Fruit fly (Drosophila melanogaster): ENCODE data around the gene CG3961.

CG3961 gene

dm6 chr3L:18863327-18863726 is 27.0 kb downstream of the CG3961 start, which contains the start of gene CG6865:
CG6865 (plus strand) TSS chr3L:18863647.
- TF ChIP-seq bab1 (GFP tag; optimal IDR thresholded peaks at IDR 0.05): no peak
- TF ChIP-seq ovo (GFP tag; optimal IDR thresholded peaks at IDR 0.05): no peak

dm6 chr3L:18861893-18862292 is 28.4 kb downstream of the CG3961 start:
- TF ChIP-seq kay (GFP tag; ENCODE audit: borderline replicate concordance) (peak; percentile 56), bab1 (GFP tag; optimal IDR thresholded peaks at IDR 0.05) (no peak), CG5204 (GFP tag; optimal IDR thresholded peaks at IDR 0.05) (no peak)

- TF ChIP-seq Mnt (GFP tag; optimal IDR thresholded peaks at IDR 0.05) (no peak), CG1620 (GFP tag; optimal IDR thresholded peaks at IDR 0.05) (no peak), Clk (GFP tag; optimal IDR thresholded peaks at IDR 0.05) (no peak), CG33017 (tag; optimal IDR thresholded peaks at IDR 0.05) (no peak), pad (GFP tag; optimal IDR thresholded peaks at IDR 0.05) (no peak), Hr96 (GFP tag; optimal IDR thresholded peaks at IDR 0.05) (no peak), kay (GFP tag; ENCODE audit: borderline replicate concordance) (no peak), CG7045 (GFP tag; optimal IDR thresholded peaks at IDR 0.05) (no peak), tj (GFP tag; optimal IDR thresholded peaks at IDR 0.05) (no peak), cnc (optimal IDR thresholded peaks at IDR 0.05) (no peak), CG5204 (GFP tag; optimal IDR thresholded peaks at IDR 0.05) (no peak), CG12768 (GFP tag; optimal IDR thresholded peaks at IDR 0.05) (no peak), ovo (GFP tag; optimal IDR thresholded peaks at IDR 0.05) (no peak), CG7101 (tag; optimal IDR thresholded peaks at IDR 0.05) (no peak), cic (GFP tag; optimal IDR thresholded peaks at IDR 0.05) (no peak), CG11617 (GFP tag; optimal IDR thresholded peaks at IDR 0.05) (no peak), Crg-1 (GFP tag; optimal IDR thresholded peaks at IDR 0.05) (no peak), toe (GFP tag; optimal IDR thresholded peaks at IDR 0.05) (no peak), bab1 (GFP tag; optimal IDR thresholded peaks at IDR 0.05) (no peak), CG14711 (tag; optimal IDR thresholded peaks at IDR 0.05) (no peak)
Measured at dm6 chr3L:18860467-18860866, 29.8 kb downstream of the CG3961 start.

dm6 chr3L:18854412-18854811 is 35.9 kb downstream of the CG3961 start:
- TF ChIP-seq bab1 (GFP tag; optimal IDR thresholded peaks at IDR 0.05): no peak

dm6 chr3L:18853439-18853838 is 36.8 kb downstream of the CG3961 start:
- TF ChIP-seq CG7101 (tag; optimal IDR thresholded peaks at IDR 0.05) (no peak), CG33017 (tag; optimal IDR thresholded peaks at IDR 0.05) (no peak), Hr96 (GFP tag; optimal IDR thresholded peaks at IDR 0.05) (no peak), Mnt (GFP tag; optimal IDR thresholded peaks at IDR 0.05) (no peak), Clk (GFP tag; optimal IDR thresholded peaks at IDR 0.05) (no peak), toe (GFP tag; optimal IDR thresholded peaks at IDR 0.05) (no peak), pad (GFP tag; optimal IDR thresholded peaks at IDR 0.05) (no peak), CG11617 (GFP tag; optimal IDR thresholded peaks at IDR 0.05) (no peak), CG14711 (tag; optimal IDR thresholded peaks at IDR 0.05) (no peak), CG7045 (GFP tag; optimal IDR thresholded peaks at IDR 0.05) (no peak), Crg-1 (GFP tag; optimal IDR thresholded peaks at IDR 0.05) (no peak), tj (GFP tag; optimal IDR thresholded peaks at IDR 0.05) (no peak), cnc (optimal IDR thresholded peaks at IDR 0.05) (no peak), CG1620 (GFP tag; optimal IDR thresholded peaks at IDR 0.05) (no peak), ovo (GFP tag; optimal IDR thresholded peaks at IDR 0.05) (no peak)

- TF ChIP-seq CG5204 (GFP tag; optimal IDR thresholded peaks at IDR 0.05) (no peak), Mnt (GFP tag; optimal IDR thresholded peaks at IDR 0.05) (no peak), ovo (GFP tag; optimal IDR thresholded peaks at IDR 0.05) (no peak), Crg-1 (GFP tag; optimal IDR thresholded peaks at IDR 0.05) (no peak), Hr96 (GFP tag; optimal IDR thresholded peaks at IDR 0.05) (no peak), bab1 (GFP tag; optimal IDR thresholded peaks at IDR 0.05) (no peak)
Measured at dm6 chr3L:18852223-18852622, 38.1 kb downstream of the CG3961 start.

dm6 chr3L:18848436-18848835 is 41.8 kb downstream of the CG3961 start:
- peak; percentile 30 for TF ChIP-seq CG1620 (GFP tag; optimal IDR thresholded peaks at IDR 0.05)
- peak; percentile 14 for TF ChIP-seq pad (GFP tag; optimal IDR thresholded peaks at IDR 0.05)
- TF ChIP-seq CG7101 (tag; optimal IDR thresholded peaks at IDR 0.05): peak; percentile 16
- peak; percentile 18 for TF ChIP-seq CG5204 (GFP tag; optimal IDR thresholded peaks at IDR 0.05)
- peak; percentile 90 for TF ChIP-seq bab1 (GFP tag; optimal IDR thresholded peaks at IDR 0.05)
- peak; percentile 18 for TF ChIP-seq toe (GFP tag; optimal IDR thresholded peaks at IDR 0.05)
- TF ChIP-seq Hr96 (GFP tag; optimal IDR thresholded peaks at IDR 0.05): no peak
- TF ChIP-seq cnc (optimal IDR thresholded peaks at IDR 0.05): no peak
- TF ChIP-seq Mnt (GFP tag; optimal IDR thresholded peaks at IDR 0.05): no peak

dm6 chr3L:18846272-18846741 is 44.0 kb downstream of the CG3961 start:
- no peak for TF ChIP-seq toe (GFP tag; optimal IDR thresholded peaks at IDR 0.05)
- no peak for TF ChIP-seq CG33017 (tag; optimal IDR thresholded peaks at IDR 0.05)
- TF ChIP-seq Mnt (GFP tag; optimal IDR thresholded peaks at IDR 0.05): no peak
- no peak for TF ChIP-seq CG11617 (GFP tag; optimal IDR thresholded peaks at IDR 0.05)
- no peak for TF ChIP-seq CG5204 (GFP tag; optimal IDR thresholded peaks at IDR 0.05)
- TF ChIP-seq cic (GFP tag; optimal IDR thresholded peaks at IDR 0.05): no peak
- peak; percentile 58 for TF ChIP-seq tj (GFP tag; optimal IDR thresholded peaks at IDR 0.05)
- TF ChIP-seq pad (GFP tag; optimal IDR thresholded peaks at IDR 0.05): peak; percentile 91

Measured in whole organism, adult.